Worm (Caenorhabditis elegans) whole organism, early embryonic: Measurements from ENCODE around the gene C34C6.9.

Experiments
- B0310.2 ChIP-seq: sonication (generic microtip); optimal IDR thresholded peaks from 2 replicates; lab custom pipeline; 2016; ENCODE audit warnings: mild to moderate bottlenecking, missing genetic modification characterization, missing compliant biosample characterization
- F13C5.2 ChIP-seq: sonication (generic microtip); optimal IDR thresholded peaks from 2 replicates; lab custom pipeline; 2017; ENCODE audit warnings: mild to moderate bottlenecking, missing genetic modification characterization, inconsistent platforms, missing compliant biosample characterization
- aly-1 ChIP-seq: sonication (generic microtip); optimal IDR thresholded peaks from 2 replicates; lab custom pipeline; 2016; ENCODE audit warnings: missing genetic modification characterization, missing compliant biosample characterization
- ama-1 ChIP-seq: fragments of 150-350 bp; optimal IDR thresholded peaks from 2 replicates; lab custom pipeline; 2014
- ceh-13 ChIP-seq: fragments of 200-800 bp; sonication (Bioruptor generic); optimal IDR thresholded peaks from 2 replicates; lab custom pipeline; 2018; ENCODE audit warnings: mild to moderate bottlenecking, missing genetic modification characterization, missing compliant biosample characterization
- ceh-36 ChIP-seq: sonication (generic microtip); optimal IDR thresholded peaks from 2 replicates; lab custom pipeline; 2016; ENCODE audit warnings: missing genetic modification characterization, inconsistent platforms, missing compliant biosample characterization
- ets-7 ChIP-seq: sonication (generic microtip); optimal IDR thresholded peaks from 2 replicates; lab custom pipeline; 2016; ENCODE audit warnings: missing genotype, missing genetic modification characterization, missing compliant biosample characterization
- flt-1 ChIP-seq: fragments of 200-800 bp; sonication (Bioruptor generic); IDR thresholded peaks from 2 replicates; pipeline ENCODE4 v1.3.6; 2022; ENCODE audit warnings: missing genetic modification characterization, missing compliant biosample characterization
- hmbx-1 ChIP-seq: sonication (generic microtip); optimal IDR thresholded peaks from 2 replicates; lab custom pipeline; 2016; ENCODE audit warnings: mild to moderate bottlenecking, missing genetic modification characterization, missing compliant biosample characterization
- hmg-4 ChIP-seq: fragments of 200-800 bp; sonication (Bioruptor generic); optimal IDR thresholded peaks from 2 replicates; lab custom pipeline; 2018; ENCODE audit warnings: mild to moderate bottlenecking, missing genetic modification characterization, missing compliant biosample characterization
- hnd-1 ChIP-seq: sonication (generic microtip); optimal IDR thresholded peaks from 2 replicates; lab custom pipeline; 2016; ENCODE audit warnings: missing genetic modification characterization, missing compliant biosample characterization
- pes-1 ChIP-seq: fragments of 200-800 bp; sonication (Bioruptor generic); IDR thresholded peaks from 2 replicates; pipeline ENCODE4 v1.3.6; 2022; ENCODE audit warnings: missing genetic modification reagents, missing genetic modification characterization, missing compliant biosample characterization
- scrt-1 ChIP-seq: fragments of 200-800 bp; sonication (Bioruptor generic); IDR thresholded peaks from 2 replicates; pipeline ENCODE4 v1.3.6; 2022; ENCODE audit warnings: missing genetic modification characterization, missing compliant biosample characterization
- sea-1 ChIP-seq: fragments of 200-800 bp; sonication (Bioruptor generic); conservative IDR thresholded peaks from 2 replicates; pipeline ENCODE4 v1.3.6; 2022; ENCODE audit warnings: missing genetic modification characterization, missing compliant biosample characterization
- tbx-11 ChIP-seq: fragments of 200-800 bp; sonication (Bioruptor generic); IDR thresholded peaks from 2 replicates; pipeline ENCODE4 v1.3.6; 2022; ENCODE audit warnings: missing genetic modification characterization, missing compliant biosample characterization
- tbx-37 ChIP-seq: fragments of 200-800 bp; sonication (Bioruptor generic); conservative IDR thresholded peaks from 2 replicates; pipeline ENCODE4 v1.3.6; 2022; ENCODE audit warnings: missing genetic modification reagents, missing genetic modification characterization, missing compliant biosample characterization
- tra-4 ChIP-seq: sonication (generic microtip); optimal IDR thresholded peaks from 2 replicates; lab custom pipeline; 2017; ENCODE audit warnings: missing genetic modification characterization, missing compliant biosample characterization

Gene C34C6.9

ce11 chrII:8703729-8704128 is 18.0 kb downstream of the C34C6.9 start, which contains the start of gene ceh-7:
Gene ceh-7, minus strand, starts transcription at chrII:8703829.
- no peak for TF ChIP-seq ceh-36 (tag; lab: Kevin White, UChicago)
- TF ChIP-seq pes-1 (GFP tag; lab: Robert Waterston, UW): no peak
- TF ChIP-seq hnd-1 (tag; lab: Kevin White, UChicago): no peak
- TF ChIP-seq tra-4 (tag; lab: Kevin White, UChicago): no peak
- TF ChIP-seq sea-1 (GFP tag; lab: Robert Waterston, UW): no peak
- no peak for TF ChIP-seq F13C5.2 (tag; lab: Kevin White, UChicago)
- TF ChIP-seq ets-7 (tag; lab: Kevin White, UChicago): no peak
- TF ChIP-seq aly-1 (tag; lab: Kevin White, UChicago): no peak
- TF ChIP-seq tbx-11 (GFP tag; lab: Robert Waterston, UW): no peak
- TF ChIP-seq B0310.2 (tag; lab: Kevin White, UChicago): no peak
- TF ChIP-seq hmg-4 (GFP tag; lab: Kevin White, UChicago): no peak
- no peak for TF ChIP-seq ama-1 (lab: Kevin White, UChicago)
- no peak for TF ChIP-seq scrt-1 (GFP tag; lab: Robert Waterston, UW)
- TF ChIP-seq tbx-37 (GFP tag; lab: Robert Waterston, UW): no peak
- no peak for TF ChIP-seq flt-1
- no peak for TF ChIP-seq hmbx-1 (tag; lab: Kevin White, UChicago)
- no peak for TF ChIP-seq ceh-13 (GFP tag; lab: Kevin White, UChicago)

- TF ChIP-seq aly-1 (tag; lab: Kevin White, UChicago) (no peak), ama-1 (lab: Kevin White, UChicago) (no peak), hnd-1 (tag; lab: Kevin White, UChicago) (no peak), scrt-1 (GFP tag; lab: Robert Waterston, UW) (no peak), ceh-36 (tag; lab: Kevin White, UChicago) (no peak), tra-4 (tag; lab: Kevin White, UChicago) (no peak), sea-1 (GFP tag; lab: Robert Waterston, UW) (no peak), flt-1 (no peak), tbx-37 (GFP tag; lab: Robert Waterston, UW) (no peak), B0310.2 (tag; lab: Kevin White, UChicago) (no peak), hmg-4 (GFP tag; lab: Kevin White, UChicago) (no peak), hmbx-1 (tag; lab: Kevin White, UChicago) (no peak), tbx-11 (GFP tag; lab: Robert Waterston, UW) (no peak), ceh-13 (GFP tag; lab: Kevin White, UChicago) (no peak)
These were observed 18.7 kb downstream of the C34C6.9 start, which contains the start of gene prx-5 for ce11 chrII:8704413-8704874. Gene prx-5, plus strand, starts transcription at chrII:8704824.

- TF ChIP-seq hmbx-1 (tag; lab: Kevin White, UChicago): no peak
- TF ChIP-seq flt-1: no peak
- no peak for TF ChIP-seq ets-7 (tag; lab: Kevin White, UChicago)
- TF ChIP-seq hnd-1 (tag; lab: Kevin White, UChicago): no peak
- TF ChIP-seq scrt-1 (GFP tag; lab: Robert Waterston, UW): no peak
- no peak for TF ChIP-seq ama-1 (lab: Kevin White, UChicago)
- no peak for TF ChIP-seq aly-1 (tag; lab: Kevin White, UChicago)
- no peak for TF ChIP-seq tbx-37 (GFP tag; lab: Robert Waterston, UW)
- no peak for TF ChIP-seq F13C5.2 (tag; lab: Kevin White, UChicago)
- TF ChIP-seq hmg-4 (GFP tag; lab: Kevin White, UChicago): no peak
- no peak for TF ChIP-seq tra-4 (tag; lab: Kevin White, UChicago)
- no peak for TF ChIP-seq tbx-11 (GFP tag; lab: Robert Waterston, UW)
- TF ChIP-seq ceh-13 (GFP tag; lab: Kevin White, UChicago): no peak
- TF ChIP-seq B0310.2 (tag; lab: Kevin White, UChicago): no peak
- TF ChIP-seq pes-1 (GFP tag; lab: Robert Waterston, UW): no peak
- TF ChIP-seq ceh-36 (tag; lab: Kevin White, UChicago): no peak
- no peak for TF ChIP-seq sea-1 (GFP tag; lab: Robert Waterston, UW)
These were observed 21.3 kb downstream of the C34C6.9 start, which contains the start of gene cup-16 for ce11 chrII:8707024-8707423. Gene cup-16, plus strand, starts transcription at chrII:8707155.

- TF ChIP-seq hmbx-1 (tag; lab: Kevin White, UChicago) (no peak), ceh-36 (tag; lab: Kevin White, UChicago) (no peak), hnd-1 (tag; lab: Kevin White, UChicago) (no peak), flt-1 (no peak), ets-7 (tag; lab: Kevin White, UChicago) (no peak), F13C5.2 (tag; lab: Kevin White, UChicago) (no peak), pes-1 (GFP tag; lab: Robert Waterston, UW) (no peak), hmg-4 (GFP tag; lab: Kevin White, UChicago) (no peak), ceh-13 (GFP tag; lab: Kevin White, UChicago) (no peak), tra-4 (tag; lab: Kevin White, UChicago) (no peak), aly-1 (tag; lab: Kevin White, UChicago) (no peak), sea-1 (GFP tag; lab: Robert Waterston, UW) (no peak), scrt-1 (GFP tag; lab: Robert Waterston, UW) (no peak), tbx-37 (GFP tag; lab: Robert Waterston, UW) (no peak), tbx-11 (GFP tag; lab: Robert Waterston, UW) (no peak)
These were observed 24.6 kb downstream of the C34C6.9 start, which contains the start of gene srg-15 for ce11 chrII:8710317-8710716. Gene srg-15, minus strand, starts transcription at chrII:8710417.

ce11 chrII:8714913-8715447 is 29.3 kb downstream of the C34C6.9 start, which contains the start of the genes rab-21 and T01B7.13:
Gene rab-21, minus strand, starts transcription at chrII:8715013.
Gene T01B7.13, plus strand, starts transcription at chrII:8715397.
- TF ChIP-seq F13C5.2 (tag; lab: Kevin White, UChicago): no peak
- no peak for TF ChIP-seq tra-4 (tag; lab: Kevin White, UChicago)
- TF ChIP-seq ets-7 (tag; lab: Kevin White, UChicago): no peak
- TF ChIP-seq ama-1 (lab: Kevin White, UChicago): no peak
- TF ChIP-seq tbx-11 (GFP tag; lab: Robert Waterston, UW): no peak
- no peak for TF ChIP-seq hmbx-1 (tag; lab: Kevin White, UChicago)
- TF ChIP-seq ceh-36 (tag; lab: Kevin White, UChicago): no peak
- TF ChIP-seq flt-1: no peak
- TF ChIP-seq pes-1 (GFP tag; lab: Robert Waterston, UW): no peak
- TF ChIP-seq ceh-13 (GFP tag; lab: Kevin White, UChicago): no peak
- no peak for TF ChIP-seq aly-1 (tag; lab: Kevin White, UChicago)
- TF ChIP-seq hnd-1 (tag; lab: Kevin White, UChicago): no peak
- no peak for TF ChIP-seq scrt-1 (GFP tag; lab: Robert Waterston, UW)
- no peak for TF ChIP-seq tbx-37 (GFP tag; lab: Robert Waterston, UW)
- no peak for TF ChIP-seq hmg-4 (GFP tag; lab: Kevin White, UChicago)
